Worm (Caenorhabditis elegans) whole organism, L1 larva: ENCODE results near the gene zig-10.
A peak's percentile ranks its signal among the peaks of the same experiment; 100 is the strongest.

Experiments used
- C04F5.9 ChIP-seq: sonication (generic microtip); optimal IDR thresholded peaks from 2 replicates; lab custom pipeline; 2016; ENCODE audit warnings: missing genetic modification characterization, missing compliant biosample characterization
- C16A3.4 ChIP-seq: fragments of 150-350 bp; optimal IDR thresholded peaks from 2 replicates; lab custom pipeline; 2014; ENCODE audit warnings: missing biosample characterization, missing genetic modification characterization
- Y116A8C.19 ChIP-seq: sonication (generic microtip); optimal IDR thresholded peaks from 2 replicates; lab custom pipeline; 2016; ENCODE audit warnings: missing compliant biosample characterization, missing genetic modification characterization, borderline replicate concordance
- aha-1 ChIP-seq: fragments of 150-350 bp; optimal IDR thresholded peaks from 2 replicates; lab custom pipeline; 2014; ENCODE audit warnings: missing biosample characterization, missing genetic modification characterization
- blmp-1 ChIP-seq: fragments of 150-350 bp; optimal IDR thresholded peaks from 2 replicates; lab custom pipeline; 2014; ENCODE audit warnings: missing biosample characterization, missing genetic modification characterization
- ceh-63 ChIP-seq: fragments of 200-800 bp; sonication (Bioruptor generic); optimal IDR thresholded peaks from 2 replicates; lab custom pipeline; 2018; ENCODE audit warnings: mild to moderate bottlenecking, missing genetic modification characterization, missing compliant biosample characterization
- ceh-8 ChIP-seq: fragments of 200-800 bp; sonication (Bioruptor generic); optimal IDR thresholded peaks from 2 replicates; lab custom pipeline; 2018; ENCODE audit warnings: mild to moderate bottlenecking, missing genetic modification characterization, moderate library complexity, missing compliant biosample characterization
- ceh-82 ChIP-seq, 3 experiments: fragments of 150-350 bp in 1 of 3; sonication (generic microtip) in 2 of 3; optimal IDR thresholded peaks; 2 replicates each; lab custom pipeline; 2014 to 2017; ENCODE audit warnings: missing biosample characterization in 3 of 3, missing genetic modification characterization in 3 of 3
- ceh-90 ChIP-seq: sonication (generic microtip); optimal IDR thresholded peaks from 2 replicates; lab custom pipeline; 2016; ENCODE audit warnings: missing genetic modification characterization, missing compliant biosample characterization
- ces-1 ChIP-seq: fragments of 150-350 bp; optimal IDR thresholded peaks from 2 replicates; lab custom pipeline; 2014; ENCODE audit warnings: missing biosample characterization, missing genetic modification reagents, missing genetic modification characterization
- dpl-1 ChIP-seq, 3 experiments: fragments of 150-350 bp in 2 of 3; sonication (generic microtip) in 1 of 3; optimal IDR thresholded peaks; 2 replicates each; lab custom pipeline; 2014 to 2017; ENCODE audit warnings: missing biosample characterization in 3 of 3, missing genetic modification characterization in 3 of 3, missing genetic modification reagents in 3 of 3
- efl-1 ChIP-seq, 4 experiments: fragments of 150-350 bp; optimal IDR thresholded peaks in 3 of 4; peaks in 1 of 4; 1 replicate in 1 of 4; 2 replicates in 3 of 4; lab custom pipeline; 2014; ENCODE audit warnings: missing biosample characterization in 2 of 4, missing genetic modification characterization in 2 of 4, missing genetic modification reagents in 2 of 4
- elt-2 ChIP-seq: sonication (generic microtip); optimal IDR thresholded peaks from 2 replicates; lab custom pipeline; 2016; ENCODE audit warnings: missing genetic modification characterization, mild to moderate bottlenecking, inconsistent platforms, missing compliant biosample characterization, missing genetic modification reagents
- elt-3 ChIP-seq, 6 experiments: fragments of 150-350 bp in 1 of 6; sonication (generic microtip); optimal IDR thresholded peaks; 2 replicates each; lab custom pipeline; 2017 to 2018; ENCODE audit warnings: missing biosample characterization in 6 of 6, missing genetic modification characterization in 6 of 6, inconsistent platforms in 1 of 6
- ets-5 ChIP-seq: fragments of 200-800 bp; sonication (Bioruptor generic); IDR thresholded peaks from 2 replicates; pipeline ENCODE4 v1.3.6; 2022; ENCODE audit warnings: missing genetic modification characterization, missing compliant biosample characterization
- grh-1 ChIP-seq: fragments of 200-800 bp; sonication (Bioruptor generic); IDR thresholded peaks from 2 replicates; pipeline ENCODE4 v1.3.6; 2022; ENCODE audit warnings: missing genetic modification reagents, missing genetic modification characterization, missing compliant biosample characterization
- lin-14 ChIP-seq: fragments of 200-800 bp; sonication (Bioruptor generic); optimal IDR thresholded peaks from 2 replicates; lab custom pipeline; 2018; ENCODE audit warnings: mild to moderate bottlenecking, missing genetic modification characterization, moderate library complexity, missing compliant biosample characterization
- lin-15B ChIP-seq: fragments of 150-350 bp; sonication (generic microtip); optimal IDR thresholded peaks from 3 replicates; lab custom pipeline; 2014; ENCODE audit warnings: missing biosample characterization, missing genetic modification characterization
- lin-35 ChIP-seq, 2 experiments: fragments of 150-350 bp; optimal IDR thresholded peaks; 2 replicates each; lab custom pipeline; 2014; ENCODE audit warnings: missing biosample characterization in 2 of 2, missing genetic modification characterization in 2 of 2, missing genetic modification reagents in 2 of 2
- lsy-2 ChIP-seq, 2 experiments: fragments of 150-350 bp; optimal IDR thresholded peaks; 2 replicates each; lab custom pipeline; 2014; ENCODE audit warnings: missing biosample characterization in 2 of 2, missing genetic modification characterization in 2 of 2
- mdl-1 ChIP-seq, 2 experiments: fragments of 150-350 bp; optimal IDR thresholded peaks; 2 replicates each; lab custom pipeline; 2014 to 2017; ENCODE audit warnings: missing biosample characterization in 2 of 2, missing genetic modification characterization in 2 of 2, inconsistent platforms in 1 of 2
- mef-2 ChIP-seq: fragments of 150-350 bp; optimal IDR thresholded peaks from 2 replicates; lab custom pipeline; 2014; ENCODE audit warnings: missing biosample characterization, missing genetic modification characterization
- nhr-19 ChIP-seq: fragments of 200-800 bp; sonication (Bioruptor generic); conservative IDR thresholded peaks from 2 replicates; pipeline ENCODE4 v1.3.6; 2022; ENCODE audit warnings: missing genetic modification characterization, missing compliant biosample characterization
- nhr-20 ChIP-seq: sonication (generic microtip); optimal IDR thresholded peaks from 2 replicates; lab custom pipeline; 2016; ENCODE audit warnings: mild to moderate bottlenecking, missing genetic modification characterization, missing compliant biosample characterization
- nhr-28 ChIP-seq: fragments of 150-350 bp; optimal IDR thresholded peaks from 2 replicates; lab custom pipeline; 2014; ENCODE audit warnings: missing biosample characterization, missing genetic modification characterization
- nhr-71 ChIP-seq: sonication (generic microtip); optimal IDR thresholded peaks from 2 replicates; lab custom pipeline; 2016; ENCODE audit warnings: mild to moderate bottlenecking, missing genetic modification characterization, moderate library complexity, missing compliant biosample characterization
- nhr-77 ChIP-seq: fragments of 150-350 bp; optimal IDR thresholded peaks from 2 replicates; lab custom pipeline; 2014; ENCODE audit warnings: missing biosample characterization, missing genetic modification characterization
- nhr-85 ChIP-seq: sonication (generic microtip); peaks from one replicate; lab custom pipeline; 2016; ENCODE audit warnings: missing genetic modification characterization, inconsistent platforms, missing compliant biosample characterization
- nhr-90 ChIP-seq: sonication (generic microtip); optimal IDR thresholded peaks from 2 replicates; lab custom pipeline; 2016; ENCODE audit warnings: mild to moderate bottlenecking, missing genetic modification characterization, missing compliant biosample characterization; ENCODE audit not compliant: poor library complexity
- pqm-1 ChIP-seq: sonication (generic microtip); optimal IDR thresholded peaks from 3 replicates; lab custom pipeline; 2017; ENCODE audit warnings: missing biosample characterization, missing genetic modification characterization
- skn-1 ChIP-seq: fragments of 150-350 bp; optimal IDR thresholded peaks from 2 replicates; lab custom pipeline; 2014; ENCODE audit warnings: missing biosample characterization, missing genetic modification characterization
- snpc-4 ChIP-seq: fragments of 150-350 bp; optimal IDR thresholded peaks from 2 replicates; lab custom pipeline; 2014; ENCODE audit warnings: missing biosample characterization, missing genetic modification characterization
- snu-23 ChIP-seq: sonication (generic microtip); optimal IDR thresholded peaks from 2 replicates; lab custom pipeline; 2016; ENCODE audit warnings: missing genetic modification characterization, missing compliant biosample characterization
- swsn-7 ChIP-seq: sonication (generic microtip); optimal IDR thresholded peaks from 2 replicates; lab custom pipeline; 2016; ENCODE audit warnings: missing genetic modification characterization, missing compliant biosample characterization
- tbx-2 ChIP-seq: sonication (generic microtip); optimal IDR thresholded peaks from 2 replicates; lab custom pipeline; 2016; ENCODE audit warnings: missing genetic modification characterization, missing compliant biosample characterization
- unc-130 ChIP-seq: fragments of 150-350 bp; optimal IDR thresholded peaks from 2 replicates; lab custom pipeline; 2017; ENCODE audit warnings: missing biosample characterization, missing genetic modification characterization, inconsistent platforms
- unc-62 ChIP-seq: fragments of 150-350 bp; optimal IDR thresholded peaks from 2 replicates; lab custom pipeline; 2014; ENCODE audit warnings: missing biosample characterization, missing genetic modification reagents, missing genetic modification characterization
- vab-15 ChIP-seq: sonication (generic microtip); optimal IDR thresholded peaks from 2 replicates; lab custom pipeline; 2017; ENCODE audit warnings: missing genotype, mild to moderate bottlenecking, missing genetic modification characterization, missing compliant biosample characterization
- ztf-11 ChIP-seq, 2 experiments: sonication (generic microtip); optimal IDR thresholded peaks; 2 replicates each; lab custom pipeline; 2016 to 2017; ENCODE audit warnings: missing genetic modification characterization in 2 of 2, missing biosample characterization in 1 of 2, missing compliant biosample characterization in 1 of 2
- ztf-4 ChIP-seq: fragments of 150-350 bp; optimal IDR thresholded peaks from 2 replicates; lab custom pipeline; 2014; ENCODE audit warnings: missing biosample characterization, missing genetic modification characterization

zig-10 gene

DNA sequence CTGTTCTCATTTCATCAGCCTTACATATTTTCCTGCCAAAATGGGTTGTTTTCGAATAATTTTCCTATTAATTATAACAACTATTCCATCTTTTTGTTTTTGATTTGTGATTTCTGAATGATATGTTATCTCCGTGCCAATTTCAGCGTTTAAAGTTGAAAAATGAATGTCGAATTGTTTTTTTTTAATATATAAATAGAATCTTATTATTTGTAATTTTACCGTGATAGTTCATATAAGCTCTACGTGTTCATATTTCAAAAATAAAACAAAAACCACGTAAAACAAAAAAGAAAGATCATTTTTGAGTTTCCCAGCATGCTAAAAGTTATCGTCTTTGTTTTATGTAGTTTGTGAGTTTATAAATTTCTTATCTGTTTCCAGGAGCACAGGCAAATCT lies 45.2 kb downstream of the zig-10 start, which contains the start of gene K06A1.2:
K06A1.2 (plus strand) TSS at position 301 of the 400 bp plus-strand sequence.
- no peak for TF ChIP-seq ceh-8 (GFP tag; lab: Kevin White, UChicago)
- no peak for TF ChIP-seq C16A3.4 (tag; lab: Kevin White, UChicago)
- no peak for TF ChIP-seq ets-5 (GFP tag; lab: Robert Waterston, UW)
- TF ChIP-seq dpl-1 (GFP tag; optimal IDR thresholded peaks at IDR 0.05; lab: Kevin White, UChicago): no peak
- no peak for TF ChIP-seq snu-23
- TF ChIP-seq pqm-1 (tag; lab: Kevin White, UChicago): no peak
- no peak for TF ChIP-seq C04F5.9 (tag; lab: Kevin White, UChicago)

DNA sequence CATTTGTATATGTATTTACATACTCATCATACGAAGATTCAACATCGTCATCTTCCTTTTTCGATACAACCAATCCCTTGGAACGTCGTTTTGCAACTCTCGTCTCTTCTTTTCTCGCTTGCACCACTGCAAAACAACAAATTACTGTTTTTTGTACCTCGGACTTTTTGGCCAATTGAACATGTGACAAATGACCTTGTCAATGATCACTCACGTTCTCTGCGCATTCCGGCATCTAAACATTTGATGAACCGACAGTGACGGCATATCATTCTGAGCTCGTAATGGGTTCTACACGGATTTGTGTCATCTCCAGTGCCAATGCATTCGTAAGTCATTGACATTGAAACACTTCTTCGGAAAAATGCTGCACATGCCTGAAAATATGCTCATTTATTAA lies 49.7 kb downstream of the zig-10 start:
- TF ChIP-seq tbx-2: peak; percentile 3
- no peak for TF ChIP-seq ztf-4 (tag; lab: Kevin White, UChicago)
- TF ChIP-seq lin-35 (GFP tag; optimal IDR thresholded peaks at IDR 0.05; lab: Kevin White, UChicago): peak in 1 of 2 experiments; percentile 33
- peak; percentile 54 for TF ChIP-seq blmp-1 (tag; lab: Kevin White, UChicago)
- TF ChIP-seq nhr-90 (tag; lab: Kevin White, UChicago): no peak
- no peak for TF ChIP-seq skn-1 (tag; lab: Kevin White, UChicago)
- peak; percentile 7 for TF ChIP-seq snu-23
- peak in 2 of 6 experiments; percentile 43 to 75 for TF ChIP-seq elt-3 (tag; optimal IDR thresholded peaks at IDR 0.05; lab: Kevin White, UChicago)
- TF ChIP-seq lsy-2 (tag; optimal IDR thresholded peaks at IDR 0.05; lab: Kevin White, UChicago): peak in 1 of 2 experiments; percentile 2
- TF ChIP-seq grh-1: 0 out of 2 replicates have a peak, but pooled peaks have one; percentile 6
- TF ChIP-seq nhr-19 (GFP tag; lab: Robert Waterston, UW): 0 out of 2 replicates have a peak, but pooled peaks have one; percentile 7
- peak; percentile 28 for TF ChIP-seq nhr-20 (tag; lab: Kevin White, UChicago)
- peak; percentile 38 for TF ChIP-seq lin-14 (GFP tag; lab: Kevin White, UChicago)
- TF ChIP-seq mdl-1 (tag; optimal IDR thresholded peaks at IDR 0.05; lab: Kevin White, UChicago): peak in 1 of 2 experiments; percentile 58
- peak; percentile 1 for TF ChIP-seq nhr-71

DNA sequence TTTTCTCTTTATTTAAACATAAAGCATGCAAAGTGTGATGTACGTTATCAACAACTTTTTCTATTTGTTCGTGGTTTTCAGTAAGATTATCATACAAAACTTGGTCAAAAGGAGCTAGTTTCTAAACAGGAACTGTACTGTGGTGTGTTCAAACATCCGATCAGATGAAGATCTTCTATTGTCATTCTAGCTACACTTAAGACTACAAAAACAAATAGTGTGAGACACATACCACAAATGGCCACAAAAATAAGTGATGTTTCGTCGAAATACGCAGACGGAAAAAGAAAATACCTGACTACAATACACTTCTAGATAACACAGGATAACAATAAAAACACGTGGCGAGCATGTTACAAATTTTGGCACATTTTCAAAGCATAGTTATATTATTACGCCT lies 50.1 kb downstream of the zig-10 start:
- no peak for TF ChIP-seq blmp-1 (tag; lab: Kevin White, UChicago)
- TF ChIP-seq nhr-71: peak; percentile 20
- TF ChIP-seq lin-14 (GFP tag; lab: Kevin White, UChicago): peak; percentile 48
- TF ChIP-seq ceh-90 (tag; lab: Kevin White, UChicago): no peak
- TF ChIP-seq nhr-85: peak; percentile 65
- TF ChIP-seq unc-62 (GFP tag; lab: Kevin White, UChicago): no peak
- TF ChIP-seq lin-35 (GFP tag; optimal IDR thresholded peaks at IDR 0.05; lab: Kevin White, UChicago): peak in 1 of 2 experiments; percentile 27
- no peak for TF ChIP-seq nhr-77 (tag; lab: Kevin White, UChicago)
- TF ChIP-seq nhr-28 (tag; lab: Kevin White, UChicago): no peak
- no peak for TF ChIP-seq unc-130
- peak; percentile 75 for TF ChIP-seq nhr-20 (tag; lab: Kevin White, UChicago)
- TF ChIP-seq Y116A8C.19 (tag; lab: Kevin White, UChicago): no peak
- no peak for TF ChIP-seq aha-1 (tag; lab: Kevin White, UChicago)
- no peak for TF ChIP-seq vab-15 (tag; lab: Kevin White, UChicago)
- TF ChIP-seq ceh-63: no peak
- TF ChIP-seq snu-23: peak; percentile 17
- TF ChIP-seq efl-1 (optimal IDR thresholded peaks at IDR 0.05; lab: Kevin White, UChicago): no peak
- peak in 1 of 2 experiments; percentile 83 for TF ChIP-seq efl-1 (GFP tag; optimal IDR thresholded peaks at IDR 0.05 in 1 of 2; lab: Kevin White, UChicago)
- peak; percentile 45 for TF ChIP-seq elt-2 (tag; lab: Kevin White, UChicago)
- TF ChIP-seq snpc-4 (tag; lab: Kevin White, UChicago): no peak
- no peak for TF ChIP-seq lin-15B (tag; lab: Kevin White, UChicago)
- TF ChIP-seq, all 84 proteins: peak for 8

DNA sequence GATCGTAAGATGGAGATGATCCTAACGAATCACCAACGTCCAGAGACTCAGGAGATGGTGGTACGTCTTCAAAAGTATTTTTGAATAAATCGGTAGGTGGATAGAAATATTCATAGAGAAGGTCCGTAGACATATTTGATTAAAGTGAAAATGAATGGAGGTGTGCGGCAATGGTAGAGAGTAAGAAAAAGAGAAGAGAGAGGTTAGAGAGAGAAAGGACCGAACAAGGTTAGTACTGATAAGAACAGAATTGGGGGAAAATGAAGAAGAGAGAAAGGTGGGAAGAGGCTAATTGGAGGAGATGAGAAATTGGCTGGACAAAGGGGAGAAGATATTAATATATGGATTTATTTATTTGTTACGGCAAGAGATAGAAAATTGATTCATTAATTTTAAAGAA lies 51.1 kb downstream of the zig-10 start, which contains the start of gene nhr-22:
nhr-22 (minus strand) TSS at position 137 of the 400 bp plus-strand sequence.
- no peak for TF ChIP-seq ceh-82 (tag; optimal IDR thresholded peaks at IDR 0.05; lab: Kevin White, UChicago)
- TF ChIP-seq ztf-11 (tag; optimal IDR thresholded peaks at IDR 0.05; lab: Kevin White, UChicago): no peak
- no peak for TF ChIP-seq mef-2
- peak; percentile 29 for TF ChIP-seq lin-14 (GFP tag; lab: Kevin White, UChicago)
- peak; percentile 16 for TF ChIP-seq nhr-85
- TF ChIP-seq ces-1 (GFP tag; lab: Kevin White, UChicago): no peak
- no peak for TF ChIP-seq swsn-7 (tag; lab: Kevin White, UChicago)
- peak; percentile 78 for TF ChIP-seq blmp-1 (tag; lab: Kevin White, UChicago)
- peak in 1 of 6 experiments; percentile 12 for TF ChIP-seq elt-3 (tag; optimal IDR thresholded peaks at IDR 0.05; lab: Kevin White, UChicago)
